Fruit fly (Drosophila melanogaster): ENCODE measurements around the gene MESR3.

DNA sequence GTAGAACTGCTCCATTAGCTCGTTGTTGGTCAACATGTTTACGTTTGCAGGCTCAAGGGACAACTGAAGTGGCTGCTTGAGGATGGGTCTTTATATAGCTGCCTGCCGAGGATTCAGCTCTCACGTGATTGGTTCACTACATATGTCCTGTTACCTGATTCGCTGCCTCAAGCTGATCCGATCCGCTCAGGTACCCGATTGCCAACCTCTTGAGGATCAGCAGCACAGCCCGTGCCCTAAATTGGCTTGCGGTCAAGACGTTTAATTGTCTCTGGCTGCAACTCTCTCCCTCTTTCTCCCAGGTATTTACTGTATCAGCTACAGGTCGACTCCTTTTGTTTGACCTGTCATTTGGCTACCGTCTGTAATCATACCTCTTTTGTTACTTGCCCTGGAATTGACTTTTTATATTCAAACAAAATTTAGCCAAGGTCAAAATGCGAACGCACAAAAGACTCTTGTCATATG is 20.2 kb upstream of the MESR3 start, which contains the start of gene amos:
- no peak for TF ChIP-seq EcR (GFP tag; optimal IDR thresholded peaks at IDR 0.05)
- TF ChIP-seq psq (optimal IDR thresholded peaks at IDR 0.05): no peak
- no peak for TF ChIP-seq usp (GFP tag; optimal IDR thresholded peaks at IDR 0.05)
- no peak for TF ChIP-seq pan (optimal IDR thresholded peaks at IDR 0.05)
- TF ChIP-seq Dll (optimal IDR thresholded peaks at IDR 0.05): no peak
- no peak for TF ChIP-seq CG8478 (optimal IDR thresholded peaks at IDR 0.05)
